Worm (Caenorhabditis elegans): ENCODE data around the gene glr-2.
"Not testable (repeated sequence)": the region's sequence is repeated elsewhere in the genome, so short reads cannot be mapped to it uniquely, and the experiment has no call there.

Gene glr-2

ce11 chrIII:7136015-7136414 is 8.7 kb downstream of the glr-2 start, which contains the start of gene B0280.17:
TSS of gene B0280.17 (minus strand) at chrIII:7136115.
- no peak for TF ChIP-seq madf-6 (GFP tag; IDR thresholded peaks at IDR 0.05)
- TF ChIP-seq ceh-100 (GFP tag; IDR thresholded peaks at IDR 0.05) = no peak
- TF ChIP-seq K11D2.4 (GFP tag; IDR thresholded peaks at IDR 0.05) = no peak
- no peak for TF ChIP-seq ztf-22 (GFP tag; optimal IDR thresholded peaks at IDR 0.05)
- TF ChIP-seq nhr-120 (GFP tag; IDR thresholded peaks at IDR 0.05) = no peak
- TF ChIP-seq ceh-58 (GFP tag; IDR thresholded peaks at IDR 0.05) = no peak
- no peak for TF ChIP-seq K12H6.12 (tag; optimal IDR thresholded peaks at IDR 0.05)
- no peak for TF ChIP-seq lin-26 (GFP tag; IDR thresholded peaks at IDR 0.05)
- TF ChIP-seq ceh-27 (GFP tag; optimal IDR thresholded peaks at IDR 0.05) = no peak
- TF ChIP-seq madf-3 (GFP tag; IDR thresholded peaks at IDR 0.05) = no peak
- no peak for TF ChIP-seq Y95B8A.8 (GFP tag; IDR thresholded peaks at IDR 0.05)
- TF ChIP-seq dpl-1 (GFP tag; optimal IDR thresholded peaks at IDR 0.05) = no peak
- TF ChIP-seq lsl-1 (GFP tag; optimal IDR thresholded peaks at IDR 0.05) = no peak
- TF ChIP-seq hmg-20 (GFP tag; IDR thresholded peaks at IDR 0.05) = no peak
- no peak for TF ChIP-seq nfya-1 (tag; optimal IDR thresholded peaks at IDR 0.05; ENCODE audit: borderline replicate concordance, insufficient read depth)
- no peak for TF ChIP-seq hlh-26 (GFP tag; conservative IDR thresholded peaks at IDR 0.05)
- TF ChIP-seq ZK185.1 (tag; optimal IDR thresholded peaks at IDR 0.05; ENCODE audit: poor library complexity, severe bottlenecking) = no peak

- TF ChIP-seq attf-3 (GFP tag; conservative IDR thresholded peaks at IDR 0.05) (peak; percentile 91), lin-54 (GFP tag; optimal IDR thresholded peaks at IDR 0.05) (peak; percentile 14), F52B5.7 (tag; optimal IDR thresholded peaks at IDR 0.05) (no peak)
Measured at ce11 chrIII:7133559-7133958, 11.2 kb downstream of the glr-2 start, which contains the start of the genes pot-1 and ggtb-1. TSS of gene pot-1 (minus strand) at chrIII:7133678. TSS of gene ggtb-1 (plus strand) at chrIII:7133766.

ce11 chrIII:7128601-7129000 is 16.2 kb downstream of the glr-2 start, which contains the start of gene viro-2:
TSS of gene viro-2 (plus strand) at chrIII:7128901.
- TF ChIP-seq cebp-1 (GFP tag; IDR thresholded peaks at IDR 0.05); cebp-1 (tag; optimal IDR thresholded peaks at IDR 0.05); F49E8.2 (tag; optimal IDR thresholded peaks at IDR 0.05; ENCODE audit: insufficient read depth); dpl-1 (GFP tag; optimal IDR thresholded peaks at IDR 0.05): not testable (repeated sequence)

- no peak for TF ChIP-seq egl-18 (GFP tag; IDR thresholded peaks at IDR 0.05)
Measured at ce11 chrIII:7124364-7124763, 20.4 kb downstream of the glr-2 start, which contains the start of gene B0280.2. TSS of gene B0280.2 (plus strand) at chrIII:7124664.

ce11 chrIII:7122860-7123259 is 21.9 kb downstream of the glr-2 start, which contains the start of the genes B0280.9 and rpia-1:
TSS of gene B0280.9 (minus strand) at chrIII:7122895.
TSS of gene rpia-1 (plus strand) at chrIII:7123128.
- peak; percentile 32 for TF ChIP-seq snpc-1.1 (tag; optimal IDR thresholded peaks at IDR 0.05; ENCODE audit: insufficient read depth)
- TF ChIP-seq snpc-4 (GFP tag; optimal IDR thresholded peaks at IDR 0.05) = no peak
- peak in 1 of 4 experiments; percentile 13 for TF ChIP-seq snpc-4 (tag; optimal IDR thresholded peaks at IDR 0.05)
- peak; percentile 28; the same call in 1 of the 2 replicates for TF ChIP-seq hmg-1.2 (GFP tag; IDR thresholded peaks at IDR 0.05)
- TF ChIP-seq lsl-1 (GFP tag; optimal IDR thresholded peaks at IDR 0.05) = peak; percentile 14
- peak; percentile 12 for TF ChIP-seq snpc-3.4 (tag; optimal IDR thresholded peaks at IDR 0.05)
- no peak for TF ChIP-seq cebp-1 (GFP tag; IDR thresholded peaks at IDR 0.05)
- TF ChIP-seq cebp-1 (tag; optimal IDR thresholded peaks at IDR 0.05) = peak; percentile 6
- peak; percentile 41 for TF ChIP-seq snpc-1.3 (tag; optimal IDR thresholded peaks at IDR 0.05; ENCODE audit: insufficient read depth)
- no peak for TF ChIP-seq sdz-38 (tag; optimal IDR thresholded peaks at IDR 0.05)
- no peak for TF ChIP-seq tbx-9 (tag; optimal IDR thresholded peaks at IDR 0.05; ENCODE audit: borderline replicate concordance)
- TF ChIP-seq zim-3 (tag; optimal IDR thresholded peaks at IDR 0.05) = no peak
- TF ChIP-seq lin-40 (tag; optimal IDR thresholded peaks at IDR 0.05) = no peak
